Worm (Caenorhabditis elegans): Measurements from ENCODE around the gene vps-29.

The vps-29 gene

DNA sequence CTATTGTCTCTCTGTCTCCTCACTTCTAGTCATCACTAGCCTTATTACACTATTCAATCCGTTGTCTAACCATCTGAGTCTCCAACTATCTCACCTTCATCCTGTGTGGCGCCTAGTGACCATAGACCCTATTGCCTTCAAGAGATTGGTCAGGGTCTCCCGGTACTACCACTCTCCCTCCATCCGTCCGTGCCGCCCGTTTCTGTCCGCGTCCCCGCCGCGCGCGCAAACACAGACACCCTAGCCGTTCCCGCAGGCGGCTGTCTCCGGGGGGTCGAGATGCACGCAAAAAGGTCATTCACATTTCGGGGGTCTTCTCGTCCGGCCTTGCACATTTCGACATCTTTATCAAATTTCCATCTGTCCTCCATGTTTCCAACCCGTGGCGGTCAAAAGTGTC is 18.3 kb downstream of the vps-29 start (continued):
- TF ChIP-seq fkh-6 (tag; optimal IDR thresholded peaks at IDR 0.05): peak; percentile 17
- no peak for TF ChIP-seq elt-2 (tag; optimal IDR thresholded peaks at IDR 0.05)
- TF ChIP-seq F13H6.1 (tag; optimal IDR thresholded peaks at IDR 0.05): peak; percentile 57
- no peak for TF ChIP-seq unc-42 (tag; optimal IDR thresholded peaks at IDR 0.05)
- TF ChIP-seq nhr-11 (tag; optimal IDR thresholded peaks at IDR 0.05): no peak
- peak; percentile 25 for TF ChIP-seq madf-2 (tag; optimal IDR thresholded peaks at IDR 0.05)
- TF ChIP-seq C38D4.7 (GFP tag; optimal IDR thresholded peaks at IDR 0.05): no peak
- no peak for TF ChIP-seq dmd-4 (tag; optimal IDR thresholded peaks at IDR 0.05; ENCODE audit: borderline replicate concordance)
- peak; percentile 11 for TF ChIP-seq sox-4 (tag; optimal IDR thresholded peaks at IDR 0.05)
- no peak for TF ChIP-seq hlh-13 (GFP tag; optimal IDR thresholded peaks at IDR 0.05)
- TF ChIP-seq ceh-22 (tag; optimal IDR thresholded peaks at IDR 0.05): peak; percentile 41
- TF ChIP-seq che-1 (tag; optimal IDR thresholded peaks at IDR 0.05): no peak
- no peak for TF ChIP-seq ceh-14 (tag; optimal IDR thresholded peaks at IDR 0.05)
- no peak for TF ChIP-seq ceh-18 (tag; optimal IDR thresholded peaks at IDR 0.05)
- TF ChIP-seq pag-3 (tag; optimal IDR thresholded peaks at IDR 0.05; ENCODE audit: borderline replicate concordance): no peak
- TF ChIP-seq unc-86 (tag; optimal IDR thresholded peaks at IDR 0.05): no peak
- no peak for TF ChIP-seq ama-1 (optimal IDR thresholded peaks at IDR 0.05)
- TF ChIP-seq ceh-45 (GFP tag; IDR thresholded peaks at IDR 0.05): no peak
- peak; percentile 72 for TF ChIP-seq hlh-6 (tag; optimal IDR thresholded peaks at IDR 0.05)
- TF ChIP-seq ceh-30 (tag; optimal IDR thresholded peaks at IDR 0.05): no peak
- TF ChIP-seq pha-2 (tag; optimal IDR thresholded peaks at IDR 0.05): peak; percentile 59
- TF ChIP-seq syd-9 (tag; optimal IDR thresholded peaks at IDR 0.05): peak; percentile 35

ce11 chrIII:10093093-10093492 is 19.8 kb downstream of the vps-29 start:
- TF ChIP-seq F13H6.1 (tag; optimal IDR thresholded peaks at IDR 0.05): no peak
- TF ChIP-seq hlh-6 (tag; optimal IDR thresholded peaks at IDR 0.05): no peak
- TF ChIP-seq pag-3 (tag; optimal IDR thresholded peaks at IDR 0.05; ENCODE audit: borderline replicate concordance): no peak
- no peak for TF ChIP-seq tbx-7 (tag; optimal IDR thresholded peaks at IDR 0.05)
- TF ChIP-seq K02D7.2 (tag; optimal IDR thresholded peaks at IDR 0.05): no peak
- no peak for TF ChIP-seq eyg-1 (tag; optimal IDR thresholded peaks at IDR 0.05)
- no peak for TF ChIP-seq ceh-30 (tag; optimal IDR thresholded peaks at IDR 0.05)
- no peak for TF ChIP-seq hlh-13 (GFP tag; optimal IDR thresholded peaks at IDR 0.05)
- no peak for TF ChIP-seq unc-3 (GFP tag; conservative IDR thresholded peaks at IDR 0.05)
- no peak for TF ChIP-seq unc-3 (tag; optimal IDR thresholded peaks at IDR 0.05)
- TF ChIP-seq C38D4.7 (GFP tag; optimal IDR thresholded peaks at IDR 0.05): no peak
- TF ChIP-seq sox-4 (tag; optimal IDR thresholded peaks at IDR 0.05): no peak
- no peak for TF ChIP-seq unc-42 (tag; optimal IDR thresholded peaks at IDR 0.05)
- no peak for TF ChIP-seq ahr-1 (tag; optimal IDR thresholded peaks at IDR 0.05)
- no peak for TF ChIP-seq hlh-15 (tag; optimal IDR thresholded peaks at IDR 0.05)
- TF ChIP-seq ceh-45 (GFP tag; IDR thresholded peaks at IDR 0.05): no peak
- TF ChIP-seq npax-4 (tag; optimal IDR thresholded peaks at IDR 0.05): no peak

ce11 chrIII:10090685-10091084 is 22.2 kb downstream of the vps-29 start, which contains the start of gene gtf-2H2C:
TSS of gene gtf-2H2C (minus strand) at chrIII:10090785.
- TF ChIP-seq F13H6.1 (tag; optimal IDR thresholded peaks at IDR 0.05) (no peak), hlh-13 (GFP tag; optimal IDR thresholded peaks at IDR 0.05) (no peak), elt-4 (tag; optimal IDR thresholded peaks at IDR 0.05) (no peak), unc-86 (tag; optimal IDR thresholded peaks at IDR 0.05) (no peak), eyg-1 (tag; optimal IDR thresholded peaks at IDR 0.05) (no peak), zip-5 (tag; optimal IDR thresholded peaks at IDR 0.05) (no peak)

ce11 chrIII:10088508-10088981 is 24.3 kb downstream of the vps-29 start, which contains the start of gene hal-2:
TSS of gene hal-2 (minus strand) at chrIII:10088931.
- TF ChIP-seq che-1 (tag; optimal IDR thresholded peaks at IDR 0.05) (no peak), ceh-6 (GFP tag; optimal IDR thresholded peaks at IDR 0.05) (no peak), C38D4.7 (GFP tag; optimal IDR thresholded peaks at IDR 0.05) (no peak), elt-4 (tag; optimal IDR thresholded peaks at IDR 0.05) (no peak), dmd-4 (tag; optimal IDR thresholded peaks at IDR 0.05; ENCODE audit: borderline replicate concordance) (no peak), hlh-6 (tag; optimal IDR thresholded peaks at IDR 0.05) (no peak), mec-3 (tag; optimal IDR thresholded peaks at IDR 0.05; ENCODE audit: borderline replicate concordance) (no peak), F13H6.1 (tag; optimal IDR thresholded peaks at IDR 0.05) (no peak)

DNA sequence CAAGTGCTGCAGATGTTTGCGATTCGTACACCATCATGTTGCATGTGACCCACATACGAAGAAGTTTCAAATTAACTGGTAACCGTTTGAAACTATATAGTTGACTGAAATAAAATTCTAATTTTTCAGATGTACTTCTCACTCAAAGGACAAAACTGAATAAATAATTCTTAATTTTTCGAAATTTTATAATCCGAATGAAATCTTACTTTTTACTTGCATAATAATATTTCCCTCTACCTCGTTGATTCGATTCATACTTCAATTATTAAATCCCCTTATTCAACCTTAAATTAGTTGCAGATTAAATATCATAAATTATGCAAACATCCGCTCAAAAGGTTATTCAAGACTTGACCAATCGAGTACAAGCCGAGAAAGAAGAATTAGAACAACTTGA is 26.9 kb downstream of the vps-29 start, which contains the start of gene T16H12.2:
T16H12.2 (plus strand) TSS at position 301 of the 400 bp plus-strand sequence.
- no peak for TF ChIP-seq hlh-8 (tag; optimal IDR thresholded peaks at IDR 0.05)
- TF ChIP-seq pha-2 (tag; optimal IDR thresholded peaks at IDR 0.05): no peak
- no peak for TF ChIP-seq lin-11 (tag; optimal IDR thresholded peaks at IDR 0.05)
- TF ChIP-seq fax-1 (tag; optimal IDR thresholded peaks at IDR 0.05): no peak
- TF ChIP-seq K02D7.2 (tag; optimal IDR thresholded peaks at IDR 0.05): no peak
- no peak for TF ChIP-seq hlh-15 (tag; optimal IDR thresholded peaks at IDR 0.05)
- no peak for TF ChIP-seq K09A11.1 (tag; optimal IDR thresholded peaks at IDR 0.05; ENCODE audit: insufficient read depth)
- TF ChIP-seq fkh-10 (GFP tag; optimal IDR thresholded peaks at IDR 0.05): no peak
- TF ChIP-seq ahr-1 (tag; optimal IDR thresholded peaks at IDR 0.05): no peak

Measured in whole organism, late embryonic.